Worm (Caenorhabditis elegans) whole organism, L4 larva: ENCODE results near the gene cpr-1.
A peak's percentile ranks its signal among the peaks of the same experiment; 100 is the strongest.

Experiments
- F10B5.3 ChIP-seq: sonication (generic microtip); optimal IDR thresholded peaks from 2 replicates; lab custom pipeline; 2016; ENCODE audit warnings: mild to moderate bottlenecking, missing genetic modification characterization, missing compliant biosample characterization
- ZK337.2 ChIP-seq: fragments of 200-800 bp; sonication (Bioruptor generic); IDR thresholded peaks from 2 replicates; pipeline ENCODE4 v1.3.6; 2022; ENCODE audit warnings: missing genetic modification reagents, missing genetic modification characterization, missing compliant biosample characterization
- aha-1 ChIP-seq: fragments of 150-350 bp; peaks from one replicate; lab custom pipeline; 2014; ENCODE audit warnings: missing biosample characterization, missing genetic modification characterization
- aly-2 ChIP-seq: sonication (generic microtip); optimal IDR thresholded peaks from 2 replicates; lab custom pipeline; 2018; ENCODE audit warnings: missing biosample characterization, missing genetic modification characterization
- ceh-20 ChIP-seq: fragments of 200-800 bp; sonication (Bioruptor generic); IDR thresholded peaks from 2 replicates; pipeline ENCODE4 v1.3.6; 2022; ENCODE audit warnings: missing genetic modification reagents, missing genetic modification characterization, missing compliant biosample characterization
- ces-1 ChIP-seq: fragments of 150-350 bp; sonication (generic microtip); optimal IDR thresholded peaks from 4 replicates; lab custom pipeline; 2014; ENCODE audit warnings: missing biosample characterization, missing genetic modification reagents, missing genetic modification characterization
- daf-16 ChIP-seq, 3 experiments: sonication (generic microtip); optimal IDR thresholded peaks; 2 replicates each; lab custom pipeline; 2016 to 2017; ENCODE audit warnings: missing genetic modification characterization in 3 of 3, missing genetic modification reagents in 3 of 3, mild to moderate bottlenecking in 2 of 3, missing compliant biosample characterization in 2 of 3, missing biosample characterization in 1 of 3, moderate library complexity in 1 of 3
- dmd-6 ChIP-seq: fragments of 200-800 bp; sonication (Bioruptor generic); IDR thresholded peaks from 2 replicates; pipeline ENCODE4 v1.3.6; 2022; ENCODE audit warnings: missing genetic modification reagents, missing genetic modification characterization, missing compliant biosample characterization
- dmd-8 ChIP-seq: fragments of 200-800 bp; sonication (Bioruptor generic); IDR thresholded peaks from 2 replicates; pipeline ENCODE4 v1.3.6; 2022; ENCODE audit warnings: missing genetic modification characterization, missing compliant biosample characterization
- dpl-1 ChIP-seq: fragments of 150-350 bp; optimal IDR thresholded peaks from 2 replicates; lab custom pipeline; 2014; ENCODE audit warnings: missing biosample characterization, missing genetic modification reagents, missing genetic modification characterization
- dve-1 ChIP-seq: sonication (generic microtip); optimal IDR thresholded peaks from 2 replicates; lab custom pipeline; 2017; ENCODE audit warnings: antibody characterized with exemption, mild to moderate bottlenecking, missing genetic modification characterization, missing compliant biosample characterization; ENCODE audit not compliant: insufficient read depth
- fkh-10 ChIP-seq: fragments of 150-350 bp; optimal IDR thresholded peaks from 2 replicates; lab custom pipeline; 2014; ENCODE audit warnings: missing biosample characterization, missing genetic modification reagents, missing genetic modification characterization
- fos-1 ChIP-seq: fragments of 150-350 bp; optimal IDR thresholded peaks from 2 replicates; lab custom pipeline; 2014; ENCODE audit warnings: missing biosample characterization, missing genetic modification characterization
- hif-1 ChIP-seq, 2 experiments: sonication (generic microtip); optimal IDR thresholded peaks; 2 replicates each; lab custom pipeline; 2016 to 2017; ENCODE audit warnings: missing compliant biosample characterization in 2 of 2, missing genetic modification characterization in 2 of 2, missing genetic modification reagents in 2 of 2, missing genotype in 2 of 2, mild to moderate bottlenecking in 1 of 2
- hlh-11 ChIP-seq: fragments of 200-800 bp; sonication (Bioruptor generic); optimal IDR thresholded peaks from 2 replicates; lab custom pipeline; 2018; ENCODE audit warnings: mild to moderate bottlenecking, missing genetic modification characterization, missing compliant biosample characterization
- hlh-30 ChIP-seq: sonication (generic microtip); optimal IDR thresholded peaks from 2 replicates; lab custom pipeline; 2017; ENCODE audit warnings: antibody characterized with exemption, mild to moderate bottlenecking, missing genetic modification characterization, missing compliant biosample characterization; ENCODE audit not compliant: insufficient read depth
- hmg-1.1 ChIP-seq: fragments of 200-800 bp; sonication (Bioruptor generic); IDR thresholded peaks from 2 replicates; pipeline ENCODE4 v1.3.6; 2022; ENCODE audit warnings: missing genetic modification reagents, missing genetic modification characterization, missing compliant biosample characterization
- lim-7 ChIP-seq: fragments of 200-800 bp; sonication (Bioruptor generic); IDR thresholded peaks from 2 replicates; pipeline ENCODE4 v1.3.6; 2022; ENCODE audit warnings: missing genetic modification characterization, missing compliant biosample characterization
- lin-13 ChIP-seq: fragments of 150-350 bp; optimal IDR thresholded peaks from 2 replicates; lab custom pipeline; 2014; ENCODE audit warnings: missing biosample characterization, missing genetic modification reagents, missing genetic modification characterization
- lin-15B ChIP-seq: fragments of 150-350 bp; sonication (generic microtip); optimal IDR thresholded peaks from 3 replicates; lab custom pipeline; 2014; ENCODE audit warnings: missing biosample characterization, missing genetic modification characterization
- lin-29 ChIP-seq: fragments of 200-800 bp; sonication (Bioruptor generic); IDR thresholded peaks from 2 replicates; pipeline ENCODE4 v1.3.6; 2022; ENCODE audit warnings: missing genetic modification reagents, missing genetic modification characterization, missing compliant biosample characterization
- lsy-2 ChIP-seq, 2 experiments: fragments of 150-350 bp in 1 of 2; sonication (generic microtip) in 1 of 2; optimal IDR thresholded peaks; 2 replicates each; lab custom pipeline; 2014 to 2017; ENCODE audit warnings: missing biosample characterization in 2 of 2, missing genetic modification characterization in 2 of 2
- mep-1 ChIP-seq: fragments of 150-350 bp; sonication (generic microtip); optimal IDR thresholded peaks from 3 replicates; lab custom pipeline; 2014; ENCODE audit warnings: missing biosample characterization, missing genetic modification characterization
- nhr-25 ChIP-seq: sonication (generic microtip); optimal IDR thresholded peaks from 2 replicates; lab custom pipeline; 2017; ENCODE audit warnings: missing genetic modification characterization, mild to moderate bottlenecking, missing compliant biosample characterization, antibody characterized with exemption, moderate library complexity, borderline replicate concordance; ENCODE audit not compliant: insufficient read depth
- nhr-28 ChIP-seq: fragments of 150-350 bp; optimal IDR thresholded peaks from 2 replicates; lab custom pipeline; 2014; ENCODE audit warnings: missing biosample characterization, missing genetic modification characterization
- nhr-48 ChIP-seq: sonication (generic microtip); optimal IDR thresholded peaks from 2 replicates; lab custom pipeline; 2016; ENCODE audit warnings: mild to moderate bottlenecking, missing genetic modification characterization, missing compliant biosample characterization
- nhr-6 ChIP-seq: fragments of 150-350 bp; optimal IDR thresholded peaks from 2 replicates; lab custom pipeline; 2014; ENCODE audit warnings: missing biosample characterization, missing genetic modification characterization
- pqm-1 ChIP-seq: sonication (generic microtip); optimal IDR thresholded peaks from 2 replicates; lab custom pipeline; 2017; ENCODE audit warnings: missing biosample characterization, missing genetic modification characterization
- rbr-2 ChIP-seq: sonication (generic microtip); optimal IDR thresholded peaks from 2 replicates; lab custom pipeline; 2016; ENCODE audit warnings: missing genotype, missing genetic modification characterization, missing compliant biosample characterization
- snpc-4 ChIP-seq: fragments of 150-350 bp; optimal IDR thresholded peaks from 2 replicates; lab custom pipeline; 2014; ENCODE audit warnings: missing biosample characterization, missing genetic modification characterization
- zag-1 ChIP-seq: fragments of 150-350 bp; optimal IDR thresholded peaks from 2 replicates; lab custom pipeline; 2014; ENCODE audit warnings: missing biosample characterization, missing genetic modification characterization
- zfp-3 ChIP-seq: fragments of 200-800 bp; sonication (Bioruptor generic); conservative IDR thresholded peaks from 2 replicates; pipeline ENCODE4 v1.3.6; 2022; ENCODE audit warnings: missing genetic modification reagents, missing genetic modification characterization, missing compliant biosample characterization
- ztf-11 ChIP-seq: fragments of 150-350 bp; optimal IDR thresholded peaks from 2 replicates; lab custom pipeline; 2014; ENCODE audit warnings: missing biosample characterization, missing genetic modification characterization
- ztf-7 ChIP-seq: fragments of 150-350 bp; optimal IDR thresholded peaks from 2 replicates; lab custom pipeline; 2014; ENCODE audit warnings: missing biosample characterization, missing genetic modification characterization

The cpr-1 gene

ce11 chrV:11982309-11982708, 7.0 kb downstream of the cpr-1 start, which contains the start of gene rpt-1 (continued):
- TF ChIP-seq hmg-1.1 (GFP tag; lab: Robert Waterston, UW) = peak; percentile 44; the same call in 1 of the 2 replicates
- peak in 1 of 2 experiments; percentile 20 for TF ChIP-seq hif-1 (tag; optimal IDR thresholded peaks at IDR 0.05; lab: Kevin White, UChicago)
- peak; percentile 90 for TF ChIP-seq aha-1 (tag; lab: Kevin White, UChicago)
- peak; percentile 90 for TF ChIP-seq dpl-1 (GFP tag; lab: Kevin White, UChicago)
- TF ChIP-seq ZK337.2 = no peak
- TF ChIP-seq mep-1 (tag; lab: Kevin White, UChicago) = peak; percentile 40
- TF ChIP-seq snpc-4 (tag; lab: Kevin White, UChicago) = peak; percentile 60

- no peak for TF ChIP-seq ceh-20 (GFP tag; lab: Robert Waterston, UW)
- TF ChIP-seq hlh-30 (tag; lab: Kevin White, UChicago) = no peak
- TF ChIP-seq lin-15B (tag; lab: Kevin White, UChicago) = no peak
- no peak for TF ChIP-seq dmd-8 (GFP tag; lab: Robert Waterston, UW)
- TF ChIP-seq ztf-7 = no peak
- no peak for TF ChIP-seq zfp-3 (GFP tag; lab: Robert Waterston, UW)
- no peak for TF ChIP-seq ces-1
Observed at ce11 chrV:11985384-11985783, 10.0 kb downstream of the cpr-1 start, which contains the start of gene mans-2. Gene mans-2, minus strand, starts transcription at chrV:11985484.

DNA sequence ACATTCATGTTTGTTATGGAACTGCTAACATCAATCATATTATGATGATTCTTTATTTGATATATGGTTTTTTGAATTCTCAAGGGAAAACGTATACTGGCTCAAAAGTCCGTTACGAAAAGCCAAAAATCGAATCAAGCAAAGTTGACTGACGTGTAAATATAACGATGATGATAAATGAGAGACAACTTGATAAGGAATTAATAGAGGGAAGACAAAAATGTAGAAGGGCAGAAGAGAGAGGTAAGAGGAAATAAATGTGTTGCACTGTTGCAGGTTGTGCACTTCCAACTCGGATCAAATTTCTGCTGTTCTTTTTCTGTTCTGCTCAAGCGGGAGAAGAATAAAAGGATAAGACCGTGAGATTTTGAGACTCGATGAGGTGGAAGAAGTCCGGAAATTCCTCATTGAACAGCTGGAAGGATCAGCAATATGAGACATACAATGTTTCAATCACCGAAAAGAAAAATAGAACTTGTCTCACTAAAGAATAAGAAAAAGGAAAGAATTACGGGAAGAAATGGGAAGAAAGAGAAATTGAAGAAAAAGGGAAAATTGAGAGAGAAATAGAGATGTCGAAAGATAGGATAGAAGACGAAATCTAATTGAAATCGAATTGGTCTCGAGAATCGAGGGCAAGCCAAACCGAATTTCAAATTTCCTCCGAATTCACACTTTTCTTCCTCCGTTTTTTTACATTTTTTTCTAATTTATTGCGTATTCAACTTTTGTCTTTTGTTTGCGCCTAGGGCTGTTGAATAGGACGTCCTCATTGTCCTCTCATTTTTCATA, 10.9 kb downstream of the cpr-1 start:
- TF ChIP-seq ces-1 = peak; percentile 62
- peak; percentile 4 for TF ChIP-seq dpl-1 (GFP tag; lab: Kevin White, UChicago)
- peak; percentile 48 for TF ChIP-seq fkh-10
- TF ChIP-seq pqm-1 = peak; percentile 61
- peak; percentile 25 for TF ChIP-seq nhr-28
- peak; percentile 69 for TF ChIP-seq ceh-20 (GFP tag; lab: Robert Waterston, UW)
- no peak for TF ChIP-seq daf-16 (GFP tag; optimal IDR thresholded peaks at IDR 0.05; lab: Kevin White, UChicago)
- peak; percentile 22 for TF ChIP-seq daf-16 (tag; optimal IDR thresholded peaks at IDR 0.05; lab: Kevin White, UChicago)
- peak; percentile 62 for TF ChIP-seq dmd-6 (GFP tag; lab: Robert Waterston, UW)
- peak in 1 of 2 experiments; percentile 26 for TF ChIP-seq lsy-2 (tag; optimal IDR thresholded peaks at IDR 0.05; lab: Kevin White, UChicago)
- no peak for TF ChIP-seq lin-13 (GFP tag; lab: Kevin White, UChicago)
- TF ChIP-seq snpc-4 (tag; lab: Kevin White, UChicago) = no peak
- TF ChIP-seq F10B5.3 (tag; lab: Kevin White, UChicago) = no peak
- TF ChIP-seq nhr-6 = peak; percentile 65
- peak; percentile 3 for TF ChIP-seq aha-1 (tag; lab: Kevin White, UChicago)
- TF ChIP-seq hlh-11 (tag; lab: Kevin White, UChicago) = peak; percentile 0
- TF ChIP-seq, all 104 proteins: peak for 12

DNA sequence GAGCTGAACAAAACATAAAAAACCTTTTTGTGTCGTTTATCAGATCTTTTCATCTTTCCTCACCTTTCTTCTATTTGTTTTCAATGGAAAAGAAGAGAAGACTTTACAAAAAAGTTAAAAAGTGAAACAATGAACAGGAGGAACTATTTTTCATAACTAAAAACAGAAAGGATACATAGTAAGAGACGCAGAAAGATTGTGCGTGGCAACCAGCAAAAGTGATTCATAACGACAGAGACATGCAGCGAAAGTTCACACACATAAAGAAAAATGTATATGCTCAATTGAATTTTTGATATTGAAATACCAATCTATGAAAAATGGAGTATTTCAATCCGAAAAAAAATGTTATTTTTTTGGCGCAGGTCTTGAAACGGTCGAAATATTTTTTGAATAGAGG, 14.5 kb downstream of the cpr-1 start:
- TF ChIP-seq rbr-2 (tag; lab: Kevin White, UChicago) = no peak
- no peak for TF ChIP-seq ztf-11 (tag; lab: Kevin White, UChicago)
- no peak for TF ChIP-seq lin-29 (GFP tag; lab: Robert Waterston, UW)
- TF ChIP-seq dmd-8 (GFP tag; lab: Robert Waterston, UW) = no peak
- TF ChIP-seq nhr-48 (tag; lab: Kevin White, UChicago) = no peak
- TF ChIP-seq nhr-6 = peak; percentile 81
- TF ChIP-seq hlh-30 (tag; lab: Kevin White, UChicago) = no peak
- TF ChIP-seq lin-15B (tag; lab: Kevin White, UChicago) = no peak
- TF ChIP-seq lim-7 = no peak
- peak; percentile 50 for TF ChIP-seq dve-1 (tag; lab: Kevin White, UChicago)
- TF ChIP-seq lsy-2 (tag; optimal IDR thresholded peaks at IDR 0.05; lab: Kevin White, UChicago) = peak in 1 of 2 experiments; percentile 43
- no peak for TF ChIP-seq fos-1
- TF ChIP-seq zag-1 (tag; lab: Kevin White, UChicago) = no peak
- TF ChIP-seq nhr-25 (tag; lab: Kevin White, UChicago) = no peak
- TF ChIP-seq aly-2 = no peak
